Worm (Caenorhabditis elegans) whole organism, L3 larva: ENCODE data around the gene cpg-2.

Experiments used
- aly-2 ChIP-seq: fragments of 150-350 bp; optimal IDR thresholded peaks from 2 replicates; lab custom pipeline; 2014; ENCODE audit warnings: missing biosample characterization, missing genetic modification characterization
- ceh-82 ChIP-seq: fragments of 150-350 bp; optimal IDR thresholded peaks from 2 replicates; lab custom pipeline; 2014; ENCODE audit warnings: missing biosample characterization, missing genetic modification characterization
- egl-5 ChIP-seq: fragments of 150-350 bp; optimal IDR thresholded peaks from 2 replicates; lab custom pipeline; 2017; ENCODE audit warnings: missing biosample characterization, missing genetic modification reagents, missing genetic modification characterization, inconsistent platforms
- elt-3 ChIP-seq, 3 experiments: fragments of 150-350 bp in 1 of 3; sonication (generic microtip) in 2 of 3; optimal IDR thresholded peaks; 2 replicates in 2 of 3; 4 replicates in 1 of 3; lab custom pipeline; 2014 to 2017; ENCODE audit warnings: missing biosample characterization in 3 of 3, missing genetic modification characterization in 3 of 3
- nhr-12 ChIP-seq: fragments of 150-350 bp; optimal IDR thresholded peaks from 2 replicates; lab custom pipeline; 2014; ENCODE audit warnings: missing biosample characterization, missing genetic modification characterization
- nhr-23 ChIP-seq: fragments of 150-350 bp; optimal IDR thresholded peaks from 2 replicates; lab custom pipeline; 2014; ENCODE audit warnings: missing biosample characterization, missing genetic modification reagents, missing genetic modification characterization
- nhr-237 ChIP-seq: fragments of 150-350 bp; optimal IDR thresholded peaks from 2 replicates; lab custom pipeline; 2014; ENCODE audit warnings: missing biosample characterization, missing genetic modification characterization
- nhr-43 ChIP-seq: sonication (generic microtip); optimal IDR thresholded peaks from 2 replicates; lab custom pipeline; 2016; ENCODE audit warnings: mild to moderate bottlenecking, missing genetic modification characterization, missing compliant biosample characterization; ENCODE audit not compliant: poor library complexity, severe bottlenecking
- unc-39 ChIP-seq: sonication (generic microtip); optimal IDR thresholded peaks from 4 replicates; lab custom pipeline; 2017; ENCODE audit warnings: missing biosample characterization, missing genetic modification characterization
- unc-62 ChIP-seq: fragments of 150-350 bp; sonication (generic microtip); optimal IDR thresholded peaks from 4 replicates; lab custom pipeline; 2014; ENCODE audit warnings: missing biosample characterization, missing genetic modification reagents, missing genetic modification characterization

- TF ChIP-seq nhr-12 (no peak), unc-39 (tag; lab: Kevin White, UChicago) (no peak), elt-3 (tag; optimal IDR thresholded peaks at IDR 0.05; lab: Kevin White, UChicago) (no peak), egl-5 (tag; lab: Kevin White, UChicago) (no peak), nhr-23 (tag; lab: Kevin White, UChicago) (no peak), aly-2 (tag; lab: Kevin White, UChicago) (no peak), nhr-237 (tag; lab: Kevin White, UChicago) (no peak), nhr-43 (tag; lab: Kevin White, UChicago) (no peak), unc-62 (GFP tag; lab: Kevin White, UChicago) (no peak), ceh-82 (no peak)
Measured at ce11 chrIII:7111793-7112192, 8.0 kb upstream of the cpg-2 start, which contains the start of gene B0280.7.
